Worm (Caenorhabditis elegans) whole organism, young adult: ENCODE results near the gene meg-3.

Experiments used
- B0035.1 ChIP-seq: sonication (generic microtip); optimal IDR thresholded peaks from 2 replicates; lab custom pipeline; 2016; ENCODE audit warnings: missing genetic modification characterization, mild to moderate bottlenecking, missing compliant biosample characterization, missing genotype, missing genetic modification reagents
- B0261.1 ChIP-seq: sonication (generic microtip); optimal IDR thresholded peaks from 2 replicates; lab custom pipeline; 2016; ENCODE audit warnings: mild to moderate bottlenecking, missing genetic modification characterization, moderate library complexity, missing compliant biosample characterization
- C06A6.2 ChIP-seq: fragments of 200-800 bp; sonication (Bioruptor generic); conservative IDR thresholded peaks from 2 replicates; pipeline ENCODE4 v1.3.6; 2022; ENCODE audit warnings: missing genetic modification characterization, missing compliant biosample characterization
- C17E4.6 ChIP-seq: fragments of 200-800 bp; sonication (Bioruptor generic); IDR thresholded peaks from 2 replicates; pipeline ENCODE4 v1.3.6; 2022; ENCODE audit warnings: missing genetic modification reagents, missing genetic modification characterization, missing compliant biosample characterization
- T07F8.4 ChIP-seq: sonication (generic microtip); optimal IDR thresholded peaks from 2 replicates; lab custom pipeline; 2016; ENCODE audit warnings: mild to moderate bottlenecking, missing genetic modification characterization, moderate library complexity, missing compliant biosample characterization
- T26A5.8 ChIP-seq: sonication (generic microtip); optimal IDR thresholded peaks from 2 replicates; lab custom pipeline; 2016; ENCODE audit warnings: missing genetic modification characterization, missing compliant biosample characterization
- Y53F4B.3 ChIP-seq: fragments of 200-800 bp; sonication (Bioruptor generic); IDR thresholded peaks from 2 replicates; pipeline ENCODE4 v1.3.6; 2022; ENCODE audit warnings: missing genetic modification reagents, missing genetic modification characterization, missing compliant biosample characterization
- Y79H2A.3 ChIP-seq: fragments of 200-800 bp; sonication (Bioruptor generic); conservative IDR thresholded peaks from 2 replicates; pipeline ENCODE4 v1.3.6; 2022; ENCODE audit warnings: missing genetic modification reagents, missing genetic modification characterization, missing compliant biosample characterization
- ZK185.1 ChIP-seq: sonication (generic microtip); optimal IDR thresholded peaks from 2 replicates; lab custom pipeline; 2016; ENCODE audit warnings: mild to moderate bottlenecking, missing genetic modification characterization, missing compliant biosample characterization; ENCODE audit not compliant: poor library complexity, severe bottlenecking
- ama-1 ChIP-seq, 3 experiments: fragments of 150-350 bp in 1 of 3; sonication (generic microtip) in 2 of 3; optimal IDR thresholded peaks; 2 replicates each; lab custom pipeline; 2014 to 2018; ENCODE audit warnings: missing biosample characterization in 2 of 3, missing genetic modification characterization in 2 of 3, missing genetic modification reagents in 2 of 3
- athp-1 ChIP-seq: sonication (generic microtip); optimal IDR thresholded peaks from 2 replicates; lab custom pipeline; 2017; ENCODE audit warnings: mild to moderate bottlenecking, missing genetic modification characterization, missing compliant biosample characterization
- attf-5 ChIP-seq: fragments of 200-800 bp; sonication (Bioruptor generic); optimal IDR thresholded peaks from 2 replicates; lab custom pipeline; 2018; ENCODE audit warnings: mild to moderate bottlenecking, missing genetic modification characterization, missing compliant biosample characterization
- bed-2 ChIP-seq: fragments of 200-800 bp; sonication (Bioruptor generic); IDR thresholded peaks from 2 replicates; pipeline ENCODE4 v1.3.6; 2022; ENCODE audit warnings: missing genetic modification reagents, missing genetic modification characterization, missing compliant biosample characterization
- cebp-1 ChIP-seq, 2 experiments: fragments of 200-800 bp in 1 of 2; sonication (Bioruptor generic) in 1 of 2; sonication (generic microtip) in 1 of 2; IDR thresholded peaks in 1 of 2; optimal IDR thresholded peaks in 1 of 2; 2 replicates each; pipeline versions ENCODE4 v1.3.6 to Lab custom; 2017 to 2022; ENCODE audit warnings: missing compliant biosample characterization in 2 of 2, missing genetic modification characterization in 2 of 2, mild to moderate bottlenecking in 1 of 2, missing genetic modification reagents in 1 of 2, moderate library complexity in 1 of 2
- ceh-100 ChIP-seq: fragments of 200-800 bp; sonication (Bioruptor generic); IDR thresholded peaks from 2 replicates; pipeline ENCODE4 v1.3.6; 2022; ENCODE audit warnings: missing genetic modification reagents, missing genetic modification characterization, missing compliant biosample characterization
- ceh-27 ChIP-seq: fragments of 200-800 bp; sonication (Bioruptor generic); optimal IDR thresholded peaks from 2 replicates; lab custom pipeline; 2018; ENCODE audit warnings: mild to moderate bottlenecking, missing genetic modification characterization, moderate library complexity, missing compliant biosample characterization
- ceh-40 ChIP-seq: fragments of 200-800 bp; sonication (Bioruptor generic); IDR thresholded peaks from 2 replicates; pipeline ENCODE4 v1.3.6; 2022; ENCODE audit warnings: missing genetic modification characterization, missing compliant biosample characterization
- ceh-91 ChIP-seq: fragments of 200-800 bp; sonication (Bioruptor generic); IDR thresholded peaks from 2 replicates; pipeline ENCODE4 v1.3.6; 2022; ENCODE audit warnings: missing genetic modification reagents, missing genetic modification characterization, missing compliant biosample characterization
- chd-7 ChIP-seq: sonication (generic microtip); optimal IDR thresholded peaks from 2 replicates; lab custom pipeline; 2016; ENCODE audit warnings: mild to moderate bottlenecking, missing genetic modification characterization, moderate library complexity, missing compliant biosample characterization
- ekl-4 ChIP-seq: fragments of 200-800 bp; sonication (Bioruptor generic); IDR thresholded peaks from 2 replicates; pipeline ENCODE4 v1.3.6; 2022; ENCODE audit warnings: missing genetic modification reagents, missing genetic modification characterization, missing compliant biosample characterization
- fkh-3 ChIP-seq: sonication (generic microtip); optimal IDR thresholded peaks from 2 replicates; lab custom pipeline; 2016; ENCODE audit warnings: mild to moderate bottlenecking, missing genetic modification characterization, missing compliant biosample characterization
- hmg-1.2 ChIP-seq: fragments of 200-800 bp; sonication (Bioruptor generic); IDR thresholded peaks from 2 replicates; pipeline ENCODE4 v1.3.6; 2022; ENCODE audit warnings: missing genetic modification reagents, missing genetic modification characterization, missing compliant biosample characterization
- lin-35 ChIP-seq, 3 experiments: fragments of 150-350 bp in 2 of 3; sonication (generic microtip) in 1 of 3; optimal IDR thresholded peaks; 2 replicates each; lab custom pipeline; 2014 to 2018; ENCODE audit warnings: missing biosample characterization in 3 of 3, missing genetic modification characterization in 3 of 3, missing genetic modification reagents in 3 of 3
- madf-10 ChIP-seq: sonication (generic microtip); optimal IDR thresholded peaks from 2 replicates; lab custom pipeline; 2016; ENCODE audit warnings: mild to moderate bottlenecking, missing genetic modification characterization, missing compliant biosample characterization
- mes-4 ChIP-seq: sonication (generic microtip); optimal IDR thresholded peaks from 2 replicates; lab custom pipeline; 2016; ENCODE audit warnings: missing genotype, missing genetic modification characterization, missing compliant biosample characterization
- mxl-1 ChIP-seq: sonication (generic microtip); optimal IDR thresholded peaks from 2 replicates; lab custom pipeline; 2016; ENCODE audit warnings: missing genetic modification characterization, missing compliant biosample characterization
- nfyb-1 ChIP-seq: fragments of 200-800 bp; sonication (Bioruptor generic); IDR thresholded peaks from 2 replicates; pipeline ENCODE4 v1.3.6; 2022; ENCODE audit warnings: missing genetic modification reagents, missing genetic modification characterization, missing compliant biosample characterization
- nhr-27 ChIP-seq: fragments of 200-800 bp; sonication (Bioruptor generic); optimal IDR thresholded peaks from 2 replicates; lab custom pipeline; 2018; ENCODE audit warnings: mild to moderate bottlenecking, missing genetic modification characterization, moderate library complexity, missing compliant biosample characterization
- pbrm-1 ChIP-seq: fragments of 200-800 bp; sonication (Bioruptor generic); IDR thresholded peaks from 2 replicates; pipeline ENCODE4 v1.3.6; 2022; ENCODE audit warnings: missing genetic modification reagents, missing genetic modification characterization, missing compliant biosample characterization
- pha-4 ChIP-seq: fragments of 150-350 bp; sonication (generic microtip); optimal IDR thresholded peaks from 2 replicates; lab custom pipeline; 2014; ENCODE audit warnings: missing biosample characterization, missing genetic modification reagents, missing genetic modification characterization
- rpc-1 ChIP-seq, 2 experiments: fragments of 150-350 bp in 1 of 2; sonication (generic microtip) in 1 of 2; optimal IDR thresholded peaks; 2 replicates each; lab custom pipeline; 2014 to 2018; ENCODE audit warnings: missing biosample characterization in 1 of 2, missing genetic modification characterization in 1 of 2, missing genetic modification reagents in 1 of 2, missing genotype in 1 of 2
- snpc-1.1 ChIP-seq: sonication (generic microtip); optimal IDR thresholded peaks from 2 replicates; lab custom pipeline; 2017; ENCODE audit warnings: missing genetic modification characterization, mild to moderate bottlenecking, missing compliant biosample characterization, antibody characterized with exemption, moderate library complexity, missing genotype, missing genetic modification reagents; ENCODE audit not compliant: insufficient read depth
- tbp1 ChIP-seq: fragments of 200-800 bp; sonication (Bioruptor generic); optimal IDR thresholded peaks from 2 replicates; lab custom pipeline; 2018; ENCODE audit warnings: mild to moderate bottlenecking, missing genetic modification characterization, missing compliant biosample characterization
- zfh-2 ChIP-seq: fragments of 200-800 bp; sonication (Bioruptor generic); conservative IDR thresholded peaks from 2 replicates; pipeline ENCODE4 v1.3.6; 2022; ENCODE audit warnings: missing genetic modification reagents, missing genetic modification characterization, missing compliant biosample characterization
- ztf-22 ChIP-seq: fragments of 200-800 bp; sonication (Bioruptor generic); optimal IDR thresholded peaks from 2 replicates; lab custom pipeline; 2018; ENCODE audit warnings: mild to moderate bottlenecking, missing genetic modification characterization, moderate library complexity, missing compliant biosample characterization

meg-3 gene

ce11 chrX:1977708-1978107, 11.7 kb downstream of the meg-3 start, which contains the start of gene F52D2.12 (continued):
- no peak for TF ChIP-seq pbrm-1 (GFP tag; lab: Robert Waterston, UW)

- no peak for TF ChIP-seq hmg-1.2
- no peak for TF ChIP-seq C06A6.2 (GFP tag; lab: Robert Waterston, UW)
- no peak for TF ChIP-seq ZK185.1
- TF ChIP-seq chd-7 (tag; lab: Kevin White, UChicago), result no peak
- TF ChIP-seq Y53F4B.3 (GFP tag; lab: Robert Waterston, UW), result no peak
- TF ChIP-seq mes-4 (tag; lab: Kevin White, UChicago), result no peak
- no peak for TF ChIP-seq fkh-3 (tag; lab: Kevin White, UChicago)
- no peak for TF ChIP-seq nhr-27
- no peak for TF ChIP-seq snpc-1.1
- no peak for TF ChIP-seq Y79H2A.3 (GFP tag; lab: Robert Waterston, UW)
- no peak for TF ChIP-seq ceh-27
- no peak for TF ChIP-seq ceh-100 (GFP tag; lab: Robert Waterston, UW)
- TF ChIP-seq B0035.1 (tag; lab: Kevin White, UChicago), result no peak
- no peak for TF ChIP-seq T07F8.4 (tag; lab: Kevin White, UChicago)
- TF ChIP-seq ama-1 (optimal IDR thresholded peaks at IDR 0.05; lab: Kevin White, UChicago), result no peak
- TF ChIP-seq ama-1 (GFP tag; optimal IDR thresholded peaks at IDR 0.05; lab: Kevin White, UChicago), result no peak
- TF ChIP-seq mxl-1 (tag; lab: Kevin White, UChicago), result no peak
- TF ChIP-seq ztf-22 (GFP tag; lab: Kevin White, UChicago), result no peak
- no peak for TF ChIP-seq attf-5 (GFP tag; lab: Kevin White, UChicago)
- TF ChIP-seq T26A5.8, result no peak
- TF ChIP-seq ceh-40 (GFP tag; lab: Robert Waterston, UW), result no peak
- TF ChIP-seq, all 124 proteins: peak for 0
Observed at ce11 chrX:1975692-1976091, 13.7 kb downstream of the meg-3 start, which contains the start of gene F52D2.6. TSS of gene F52D2.6 (plus strand) at chrX:1975992.

ce11 chrX:1974699-1975098, 14.7 kb downstream of the meg-3 start, which contains the start of gene F52D2.5:
TSS of gene F52D2.5 (minus strand) at chrX:1974799.
- TF ChIP-seq lin-35 (GFP tag; optimal IDR thresholded peaks at IDR 0.05; lab: Kevin White, UChicago) (no peak), zfh-2 (no peak), pha-4 (tag; lab: Kevin White, UChicago) (no peak), hmg-1.2 (no peak), bed-2 (GFP tag; lab: Robert Waterston, UW) (no peak), madf-10 (no peak), T26A5.8 (no peak), athp-1 (tag; lab: Kevin White, UChicago) (no peak), nfyb-1 (GFP tag; lab: Robert Waterston, UW) (no peak), nhr-27 (no peak), ceh-91 (GFP tag; lab: Robert Waterston, UW) (no peak), C06A6.2 (GFP tag; lab: Robert Waterston, UW) (no peak), cebp-1 (GFP tag; IDR thresholded peaks at IDR 0.05; lab: Robert Waterston, UW) (no peak), cebp-1 (tag; optimal IDR thresholded peaks at IDR 0.05; lab: Kevin White, UChicago) (no peak), fkh-3 (tag; lab: Kevin White, UChicago) (no peak), C17E4.6 (no peak)

ce11 chrX:1972766-1973165, 16.6 kb downstream of the meg-3 start:
- TF ChIP-seq ekl-4 (GFP tag; lab: Robert Waterston, UW) (no peak), tbp1 (GFP tag; lab: Kevin White, UChicago) (peak; percentile 78), rpc-1 (optimal IDR thresholded peaks at IDR 0.05; lab: Kevin White, UChicago) (peak; percentile 36), rpc-1 (tag; optimal IDR thresholded peaks at IDR 0.05; lab: Kevin White, UChicago) (peak; percentile 69), B0261.1 (tag; lab: Kevin White, UChicago) (peak; percentile 43)
